Worm (Caenorhabditis elegans) whole organism, mixed stage, embryonic: Measurements from ENCODE around the gene C38C3.6.

Source experiments
- elt-3 ChIP-seq: fragments of 150-350 bp; optimal IDR thresholded peaks from 2 replicates; lab custom pipeline; 2014; ENCODE audit warnings: missing biosample characterization, missing genetic modification characterization
- lin-13 ChIP-seq: fragments of 150-350 bp; optimal IDR thresholded peaks from 2 replicates; lab custom pipeline; 2014; ENCODE audit warnings: missing biosample characterization, missing genetic modification characterization
- sptf-1 ChIP-seq: sonication (generic microtip); optimal IDR thresholded peaks from 2 replicates; lab custom pipeline; 2017; ENCODE audit warnings: mild to moderate bottlenecking, missing genetic modification characterization, moderate library complexity, missing compliant biosample characterization

DNA sequence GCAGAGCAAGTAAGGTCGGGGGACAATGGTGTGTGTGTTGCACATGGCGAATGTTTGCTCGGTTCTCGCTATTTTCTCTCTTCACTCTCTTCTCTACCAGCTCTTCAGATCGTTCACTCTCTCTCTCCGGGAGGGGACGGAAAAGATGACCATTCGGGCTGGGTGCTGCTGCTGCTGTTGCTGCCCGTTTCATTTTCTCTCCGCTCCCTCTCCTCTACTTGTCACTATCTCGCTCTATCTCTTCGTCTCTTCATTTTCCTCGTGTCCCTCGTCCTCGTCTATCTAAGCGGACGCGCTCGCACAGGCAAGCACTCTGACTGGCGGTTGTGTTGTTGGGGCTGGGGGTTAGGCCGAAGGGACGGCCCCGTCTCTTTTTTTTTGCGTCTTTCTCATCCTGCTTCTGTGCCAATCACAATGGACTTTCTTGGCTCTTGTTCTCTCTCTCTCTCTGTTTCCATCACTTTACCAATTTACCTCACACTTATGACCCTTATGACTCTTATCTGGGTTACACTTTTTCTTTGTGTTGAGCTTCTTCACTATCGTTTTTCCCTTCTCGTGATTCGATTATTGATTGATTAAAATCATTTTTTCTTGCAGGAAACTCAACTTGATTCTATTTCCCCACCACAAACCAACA is 16.8 kb downstream of the C38C3.6 start, which contains the start of the genes F53E2.2 and unc-60:
- TF ChIP-seq elt-3 (tag; lab: Kevin White, UChicago) (no peak), sptf-1 (tag; lab: Kevin White, UChicago) (peak; percentile 75), lin-13 (tag; lab: Kevin White, UChicago) (peak; percentile 81)
